Worm (Caenorhabditis elegans) whole organism, young adult: ENCODE data around the gene Y39A1C.1.

Experiments
- B0019.2 ChIP-seq: fragments of 200-800 bp; sonication (Bioruptor generic); conservative IDR thresholded peaks from 2 replicates; pipeline ENCODE4 v1.3.6; 2022; ENCODE audit warnings: missing genetic modification reagents, missing genetic modification characterization, missing compliant biosample characterization
- B0336.3 ChIP-seq: fragments of 200-800 bp; sonication (Bioruptor generic); IDR thresholded peaks from 2 replicates; pipeline ENCODE4 v1.3.6; 2022; ENCODE audit warnings: missing genetic modification characterization, missing compliant biosample characterization
- D2030.7 ChIP-seq: fragments of 200-800 bp; sonication (Bioruptor generic); IDR thresholded peaks from 2 replicates; pipeline ENCODE4 v1.3.6; 2022; ENCODE audit warnings: missing genetic modification reagents, missing genetic modification characterization, missing compliant biosample characterization
- F10E7.11 ChIP-seq: sonication (generic microtip); optimal IDR thresholded peaks from 2 replicates; lab custom pipeline; 2017; ENCODE audit warnings: mild to moderate bottlenecking, missing genetic modification characterization, moderate library complexity, missing compliant biosample characterization
- F22D6.2 ChIP-seq: sonication (generic microtip); optimal IDR thresholded peaks from 2 replicates; lab custom pipeline; 2016; ENCODE audit warnings: mild to moderate bottlenecking, missing genetic modification characterization, missing compliant biosample characterization
- F33H1.4 ChIP-seq: fragments of 200-800 bp; sonication (Bioruptor generic); IDR thresholded peaks from 2 replicates; pipeline ENCODE4 v1.3.6; 2022; ENCODE audit warnings: missing genetic modification reagents, missing genetic modification characterization, missing compliant biosample characterization
- F37B4.10 ChIP-seq: fragments of 200-800 bp; sonication (Bioruptor generic); IDR thresholded peaks from 2 replicates; pipeline ENCODE4 v1.3.6; 2022; ENCODE audit warnings: missing genetic modification characterization, missing compliant biosample characterization
- F39B2.1 ChIP-seq: fragments of 200-800 bp; sonication (Bioruptor generic); IDR thresholded peaks from 2 replicates; pipeline ENCODE4 v1.3.6; 2022; ENCODE audit warnings: missing genetic modification reagents, missing genetic modification characterization, missing compliant biosample characterization
- F52B5.7 ChIP-seq: sonication (generic microtip); optimal IDR thresholded peaks from 2 replicates; lab custom pipeline; 2016; ENCODE audit warnings: mild to moderate bottlenecking, missing genetic modification characterization, missing compliant biosample characterization
- F55B11.4 ChIP-seq: sonication (generic microtip); optimal IDR thresholded peaks from 2 replicates; lab custom pipeline; 2016; ENCODE audit warnings: missing compliant biosample characterization, missing genetic modification characterization, borderline replicate concordance; ENCODE audit not compliant: insufficient read depth
- F57A8.1 ChIP-seq: fragments of 200-800 bp; sonication (Bioruptor generic); optimal IDR thresholded peaks from 2 replicates; lab custom pipeline; 2018; ENCODE audit warnings: mild to moderate bottlenecking, missing genetic modification characterization, moderate library complexity, missing compliant biosample characterization
- F57C9.4 ChIP-seq: sonication (generic microtip); optimal IDR thresholded peaks from 2 replicates; lab custom pipeline; 2017; ENCODE audit warnings: mild to moderate bottlenecking, missing genetic modification characterization, missing compliant biosample characterization
- T26A5.8 ChIP-seq: sonication (generic microtip); optimal IDR thresholded peaks from 2 replicates; lab custom pipeline; 2016; ENCODE audit warnings: missing genetic modification characterization, missing compliant biosample characterization
- Y56A3A.18 ChIP-seq: fragments of 200-800 bp; sonication (Bioruptor generic); IDR thresholded peaks from 2 replicates; pipeline ENCODE4 v1.3.6; 2022; ENCODE audit warnings: missing genetic modification reagents, missing genetic modification characterization, missing compliant biosample characterization
- ZK185.1 ChIP-seq: sonication (generic microtip); optimal IDR thresholded peaks from 2 replicates; lab custom pipeline; 2016; ENCODE audit warnings: mild to moderate bottlenecking, missing genetic modification characterization, missing compliant biosample characterization; ENCODE audit not compliant: poor library complexity, severe bottlenecking
- aptf-2 ChIP-seq: fragments of 200-800 bp; sonication (Bioruptor generic); conservative IDR thresholded peaks from 2 replicates; pipeline ENCODE4 v1.3.6; 2022; ENCODE audit warnings: missing genetic modification reagents, missing genetic modification characterization, missing compliant biosample characterization
- athp-1 ChIP-seq: sonication (generic microtip); optimal IDR thresholded peaks from 2 replicates; lab custom pipeline; 2017; ENCODE audit warnings: mild to moderate bottlenecking, missing genetic modification characterization, missing compliant biosample characterization
- attf-5 ChIP-seq: fragments of 200-800 bp; sonication (Bioruptor generic); optimal IDR thresholded peaks from 2 replicates; lab custom pipeline; 2018; ENCODE audit warnings: mild to moderate bottlenecking, missing genetic modification characterization, missing compliant biosample characterization
- attf-6 ChIP-seq: fragments of 200-800 bp; sonication (Bioruptor generic); IDR thresholded peaks from 2 replicates; pipeline ENCODE4 v1.3.6; 2022; ENCODE audit warnings: missing genetic modification reagents, missing genetic modification characterization, missing compliant biosample characterization
- bed-1 ChIP-seq: fragments of 200-800 bp; sonication (Bioruptor generic); IDR thresholded peaks from 2 replicates; pipeline ENCODE4 v1.3.6; 2022; ENCODE audit warnings: missing genetic modification reagents, missing genetic modification characterization, missing compliant biosample characterization
- cebp-1 ChIP-seq, 2 experiments: fragments of 200-800 bp in 1 of 2; sonication (Bioruptor generic) in 1 of 2; sonication (generic microtip) in 1 of 2; IDR thresholded peaks in 1 of 2; optimal IDR thresholded peaks in 1 of 2; 2 replicates each; pipeline versions ENCODE4 v1.3.6 to Lab custom; 2017 to 2022; ENCODE audit warnings: missing compliant biosample characterization in 2 of 2, missing genetic modification characterization in 2 of 2, mild to moderate bottlenecking in 1 of 2, missing genetic modification reagents in 1 of 2, moderate library complexity in 1 of 2
- cebp-2 ChIP-seq: fragments of 200-800 bp; sonication (Bioruptor generic); IDR thresholded peaks from 2 replicates; pipeline ENCODE4 v1.3.6; 2022; ENCODE audit warnings: missing genetic modification characterization, missing compliant biosample characterization
- chd-7 ChIP-seq: sonication (generic microtip); optimal IDR thresholded peaks from 2 replicates; lab custom pipeline; 2016; ENCODE audit warnings: mild to moderate bottlenecking, missing genetic modification characterization, moderate library complexity, missing compliant biosample characterization
- dpff-1 ChIP-seq: sonication (generic microtip); optimal IDR thresholded peaks from 2 replicates; lab custom pipeline; 2017; ENCODE audit warnings: mild to moderate bottlenecking, missing genetic modification characterization, missing compliant biosample characterization
- efl-1 ChIP-seq: fragments of 150-350 bp; optimal IDR thresholded peaks from 2 replicates; lab custom pipeline; 2014; ENCODE audit warnings: missing biosample characterization, missing genetic modification reagents, missing genetic modification characterization
- egl-18 ChIP-seq: fragments of 200-800 bp; sonication (Bioruptor generic); IDR thresholded peaks from 2 replicates; pipeline ENCODE4 v1.3.6; 2022; ENCODE audit warnings: missing genetic modification reagents, missing genetic modification characterization, missing compliant biosample characterization
- ekl-4 ChIP-seq: fragments of 200-800 bp; sonication (Bioruptor generic); IDR thresholded peaks from 2 replicates; pipeline ENCODE4 v1.3.6; 2022; ENCODE audit warnings: missing genetic modification reagents, missing genetic modification characterization, missing compliant biosample characterization
- ets-4 ChIP-seq: fragments of 200-800 bp; sonication (Bioruptor generic); optimal IDR thresholded peaks from 2 replicates; lab custom pipeline; 2018; ENCODE audit warnings: mild to moderate bottlenecking, missing genetic modification characterization, missing compliant biosample characterization
- fkh-3 ChIP-seq: sonication (generic microtip); optimal IDR thresholded peaks from 2 replicates; lab custom pipeline; 2016; ENCODE audit warnings: mild to moderate bottlenecking, missing genetic modification characterization, missing compliant biosample characterization
- hmg-1.2 ChIP-seq: fragments of 200-800 bp; sonication (Bioruptor generic); IDR thresholded peaks from 2 replicates; pipeline ENCODE4 v1.3.6; 2022; ENCODE audit warnings: missing genetic modification reagents, missing genetic modification characterization, missing compliant biosample characterization
- hmg-20 ChIP-seq: fragments of 200-800 bp; sonication (Bioruptor generic); IDR thresholded peaks from 2 replicates; pipeline ENCODE4 v1.3.6; 2022; ENCODE audit warnings: missing genetic modification reagents, missing genetic modification characterization, missing compliant biosample characterization
- lag-1 ChIP-seq: fragments of 200-800 bp; sonication (Bioruptor generic); IDR thresholded peaks from 2 replicates; pipeline ENCODE4 v1.3.6; 2022; ENCODE audit warnings: missing genetic modification reagents, missing genetic modification characterization, missing compliant biosample characterization
- let-607 ChIP-seq, 2 experiments: fragments of 200-800 bp in 1 of 2; sonication (Bioruptor generic) in 1 of 2; sonication (generic microtip) in 1 of 2; optimal IDR thresholded peaks; 2 replicates each; lab custom pipeline; 2016 to 2018; ENCODE audit warnings: mild to moderate bottlenecking in 2 of 2, missing compliant biosample characterization in 2 of 2, missing genetic modification characterization in 2 of 2, moderate library complexity in 2 of 2, missing genotype in 1 of 2
- lin-35 ChIP-seq, 3 experiments: fragments of 150-350 bp in 2 of 3; sonication (generic microtip) in 1 of 3; optimal IDR thresholded peaks; 2 replicates each; lab custom pipeline; 2014 to 2018; ENCODE audit warnings: missing biosample characterization in 3 of 3, missing genetic modification characterization in 3 of 3, missing genetic modification reagents in 3 of 3
- lin-40 ChIP-seq: sonication (generic microtip); optimal IDR thresholded peaks from 2 replicates; lab custom pipeline; 2016; ENCODE audit warnings: missing genetic modification characterization, mild to moderate bottlenecking, missing compliant biosample characterization, missing genotype, missing genetic modification reagents
- lsl-1 ChIP-seq: fragments of 200-800 bp; sonication (Bioruptor generic); optimal IDR thresholded peaks from 2 replicates; lab custom pipeline; 2018; ENCODE audit warnings: mild to moderate bottlenecking, missing genetic modification characterization, moderate library complexity, missing compliant biosample characterization
- madf-8 ChIP-seq: fragments of 200-800 bp; sonication (Bioruptor generic); conservative IDR thresholded peaks from 2 replicates; pipeline ENCODE4 v1.3.6; 2022; ENCODE audit warnings: missing genetic modification reagents, missing genetic modification characterization, missing compliant biosample characterization
- mes-4 ChIP-seq: sonication (generic microtip); optimal IDR thresholded peaks from 2 replicates; lab custom pipeline; 2016; ENCODE audit warnings: missing genotype, missing genetic modification characterization, missing compliant biosample characterization
- nfya-2 ChIP-seq: fragments of 200-800 bp; sonication (Bioruptor generic); IDR thresholded peaks from 2 replicates; pipeline ENCODE4 v1.3.6; 2022; ENCODE audit warnings: missing genetic modification reagents, missing genetic modification characterization, missing compliant biosample characterization
- nhr-179 ChIP-seq: sonication (generic microtip); optimal IDR thresholded peaks from 2 replicates; lab custom pipeline; 2016; ENCODE audit warnings: mild to moderate bottlenecking, missing genetic modification characterization, missing compliant biosample characterization
- pbrm-1 ChIP-seq: fragments of 200-800 bp; sonication (Bioruptor generic); IDR thresholded peaks from 2 replicates; pipeline ENCODE4 v1.3.6; 2022; ENCODE audit warnings: missing genetic modification reagents, missing genetic modification characterization, missing compliant biosample characterization
- repo-1 ChIP-seq: sonication (generic microtip); optimal IDR thresholded peaks from 2 replicates; lab custom pipeline; 2017; ENCODE audit warnings: mild to moderate bottlenecking, missing genetic modification characterization, missing compliant biosample characterization
- snpc-4 ChIP-seq, 5 experiments: fragments of 150-350 bp in 1 of 5; sonication (generic microtip) in 4 of 5; optimal IDR thresholded peaks; 2 replicates each; lab custom pipeline; 2014 to 2018; ENCODE audit warnings: missing genetic modification characterization in 5 of 5, missing biosample characterization in 3 of 5, antibody characterized with exemption in 2 of 5, mild to moderate bottlenecking in 2 of 5, missing compliant biosample characterization in 2 of 5, missing genotype in 2 of 5, moderate library complexity in 2 of 5, missing genetic modification reagents in 1 of 5
- somi-1 ChIP-seq: fragments of 200-800 bp; sonication (Bioruptor generic); optimal IDR thresholded peaks from 2 replicates; lab custom pipeline; 2018; ENCODE audit warnings: mild to moderate bottlenecking, missing genetic modification characterization, missing compliant biosample characterization
- tlf-1 ChIP-seq: fragments of 200-800 bp; sonication (Bioruptor generic); optimal IDR thresholded peaks from 2 replicates; lab custom pipeline; 2018; ENCODE audit warnings: mild to moderate bottlenecking, missing genetic modification characterization, missing compliant biosample characterization
- unc-62 ChIP-seq: fragments of 150-350 bp; optimal IDR thresholded peaks from 2 replicates; lab custom pipeline; 2014; ENCODE audit warnings: missing biosample characterization, missing genetic modification reagents, missing genetic modification characterization
- zfh-2 ChIP-seq: fragments of 200-800 bp; sonication (Bioruptor generic); conservative IDR thresholded peaks from 2 replicates; pipeline ENCODE4 v1.3.6; 2022; ENCODE audit warnings: missing genetic modification reagents, missing genetic modification characterization, missing compliant biosample characterization

Gene Y39A1C.1

DNA sequence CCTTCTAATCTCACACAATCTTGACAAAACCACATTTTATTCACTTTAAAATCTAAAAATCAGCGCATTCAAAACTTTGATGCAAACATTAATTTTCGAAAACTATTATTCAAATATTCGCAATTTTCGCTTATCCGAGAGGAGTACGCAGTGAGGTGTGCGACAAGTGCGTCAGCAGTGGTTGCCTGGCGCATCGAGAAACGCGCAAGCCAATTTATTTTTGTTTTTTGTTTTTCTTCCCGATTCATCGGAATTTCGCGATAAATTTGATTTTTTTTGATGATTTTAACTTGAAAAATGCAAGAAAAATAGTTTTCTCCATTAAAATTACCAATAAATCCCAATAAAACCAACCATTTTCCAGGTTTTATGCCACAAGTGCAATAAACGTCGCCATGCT is 6.4 kb upstream of the Y39A1C.1 start, which contains the start of the genes fbxb-85 and hex-3 (continued):
- TF ChIP-seq attf-5 (peak; percentile 94), tlf-1 (GFP tag; lab: Kevin White, UChicago) (peak; percentile 93), F52B5.7 (tag; lab: Kevin White, UChicago) (peak; percentile 22), F57C9.4 (peak; percentile 22), efl-1 (GFP tag; lab: Kevin White, UChicago) (peak; percentile 71), lsl-1 (peak; percentile 80), fkh-3 (tag; lab: Kevin White, UChicago) (no peak), Y56A3A.18 (GFP tag; lab: Robert Waterston, UW) (peak; percentile 86; the same call in 1 of the 2 replicates), cebp-2 (GFP tag; lab: Robert Waterston, UW) (no peak), hmg-20 (peak; percentile 85), ekl-4 (peak; percentile 93), cebp-1 (GFP tag; IDR thresholded peaks at IDR 0.05; lab: Robert Waterston, UW) (no peak; the same call in 1 of the 2 replicates), cebp-1 (tag; optimal IDR thresholded peaks at IDR 0.05; lab: Kevin White, UChicago) (peak; percentile 88), somi-1 (GFP tag; lab: Kevin White, UChicago) (peak; percentile 49), bed-1 (no peak), B0336.3 (GFP tag; lab: Robert Waterston, UW) (peak; percentile 94), ZK185.1 (tag; lab: Kevin White, UChicago) (peak; percentile 92), lin-40 (tag; lab: Kevin White, UChicago) (peak; percentile 96), egl-18 (GFP tag; lab: Robert Waterston, UW) (no peak), nhr-179 (tag; lab: Kevin White, UChicago) (no peak), F33H1.4 (GFP tag; lab: Robert Waterston, UW) (peak; percentile 78), lin-35 (GFP tag; optimal IDR thresholded peaks at IDR 0.05; lab: Kevin White, UChicago) (peak; percentile 30 to 95 (median 76)), F57A8.1 (no peak), let-607 (tag; optimal IDR thresholded peaks at IDR 0.05; lab: Kevin White, UChicago) (peak; percentile 40 to 67), dpff-1 (tag; lab: Kevin White, UChicago) (no peak), lag-1 (0 out of 2 replicates have a peak, but pooled peaks have one; percentile 35), madf-8 (peak; percentile 73), attf-6 (GFP tag; lab: Robert Waterston, UW) (no peak), T26A5.8 (tag; lab: Kevin White, UChicago) (no peak), repo-1 (tag; lab: Kevin White, UChicago) (peak; percentile 90), D2030.7 (GFP tag; lab: Robert Waterston, UW) (peak; percentile 85), snpc-4 (GFP tag; optimal IDR thresholded peaks at IDR 0.05; lab: Kevin White, UChicago) (peak; percentile 36), snpc-4 (tag; optimal IDR thresholded peaks at IDR 0.05; lab: Kevin White, UChicago) (peak; percentile 26 to 82 (median 66)), F22D6.2 (peak; percentile 73), pbrm-1 (GFP tag; lab: Robert Waterston, UW) (peak; percentile 93), zfh-2 (GFP tag; lab: Robert Waterston, UW) (peak; percentile 76), mes-4 (tag; lab: Kevin White, UChicago) (no peak), aptf-2 (GFP tag; lab: Robert Waterston, UW) (no peak), F55B11.4 (tag; lab: Kevin White, UChicago) (no peak), F10E7.11 (tag; lab: Kevin White, UChicago) (peak; percentile 67), chd-7 (tag; lab: Kevin White, UChicago) (no peak), F39B2.1 (no peak), nfya-2 (GFP tag; lab: Robert Waterston, UW) (0 out of 2 replicates have a peak, but pooled peaks have one; percentile 56), athp-1 (peak; percentile 68), ets-4 (GFP tag; lab: Kevin White, UChicago) (no peak), F37B4.10 (GFP tag; lab: Robert Waterston, UW) (no peak), unc-62 (GFP tag; lab: Kevin White, UChicago) (no peak), hmg-1.2 (GFP tag; lab: Robert Waterston, UW) (peak; percentile 70), B0019.2 (GFP tag; lab: Robert Waterston, UW) (peak; percentile 42; the same call in 1 of the 2 replicates)
